Fruit fly (Drosophila melanogaster) whole organism, pupa: ENCODE results near the gene CG11893.

Experiments
- CG10348 ChIP-seq: fragments of 200-800 bp; sonication (Bioruptor generic); IDR thresholded peaks from 2 replicates; pipeline ENCODE4 v1.3.6; 2022; ENCODE audit warnings: missing biosample characterization, missing genetic modification characterization
- CG12605 ChIP-seq: fragments of 200-800 bp; sonication (Bioruptor generic); IDR thresholded peaks from 2 replicates; pipeline ENCODE4 v1.3.6; 2022; ENCODE audit warnings: missing biosample characterization, missing genetic modification characterization
- CG13204 ChIP-seq: fragments of 200-800 bp; sonication (Bioruptor generic); optimal IDR thresholded peaks from 2 replicates; lab custom pipeline; 2018; ENCODE audit warnings: missing biosample characterization, mild to moderate bottlenecking, missing genetic modification characterization, moderate library complexity
- CG14655 ChIP-seq: fragments of 200-800 bp; sonication (Bioruptor generic); optimal IDR thresholded peaks from 3 replicates; lab custom pipeline; 2017; ENCODE audit warnings: mild to moderate bottlenecking, missing biosample characterization, missing genetic modification reagents, missing genetic modification characterization
- CG15710 ChIP-seq: fragments of 200-800 bp; sonication (Bioruptor generic); optimal IDR thresholded peaks from 2 replicates; lab custom pipeline; 2018; ENCODE audit warnings: missing biosample characterization, mild to moderate bottlenecking, missing genetic modification characterization, moderate library complexity
- CG17806 ChIP-seq: fragments of 200-800 bp; sonication (Bioruptor generic); optimal IDR thresholded peaks from 2 replicates; lab custom pipeline; 2018; ENCODE audit warnings: missing biosample characterization, mild to moderate bottlenecking, missing genetic modification characterization, moderate library complexity
- CG32121 ChIP-seq: fragments of 200-800 bp; sonication (Bioruptor generic); IDR thresholded peaks from 2 replicates; pipeline ENCODE4 v1.3.6; 2022; ENCODE audit warnings: missing biosample characterization, missing genetic modification characterization
- CG34367 ChIP-seq: fragments of 200-800 bp; sonication (Bioruptor generic); optimal IDR thresholded peaks from 2 replicates; lab custom pipeline; 2018; ENCODE audit warnings: missing biosample characterization, mild to moderate bottlenecking, missing genetic modification characterization
- CG4496 ChIP-seq: fragments of 200-800 bp; sonication (Bioruptor generic); IDR thresholded peaks from 3 replicates; pipeline ENCODE4 v1.3.6; 2022; ENCODE audit warnings: missing biosample characterization, missing genetic modification characterization
- CG8159 ChIP-seq: fragments of 200-800 bp; sonication (Bioruptor generic); optimal IDR thresholded peaks from 3 replicates; lab custom pipeline; 2018; ENCODE audit warnings: missing biosample characterization, mild to moderate bottlenecking, missing genetic modification characterization, moderate library complexity
- CG8301 ChIP-seq: fragments of 200-800 bp; sonication (Bioruptor generic); optimal IDR thresholded peaks from 2 replicates; lab custom pipeline; 2018; ENCODE audit warnings: missing biosample characterization, mild to moderate bottlenecking, missing genetic modification characterization
- CG9948 ChIP-seq: fragments of 200-800 bp; sonication (Bioruptor generic); optimal IDR thresholded peaks from 2 replicates; lab custom pipeline; 2018; ENCODE audit warnings: missing biosample characterization, mild to moderate bottlenecking, missing genetic modification characterization, moderate library complexity
- D1 ChIP-seq: fragments of 200-800 bp; sonication (Bioruptor generic); optimal IDR thresholded peaks from 2 replicates; lab custom pipeline; 2018; ENCODE audit warnings: missing biosample characterization, mild to moderate bottlenecking, missing genetic modification characterization, moderate library complexity
- EcR ChIP-seq: fragments of 200-800 bp; sonication (Bioruptor generic); optimal IDR thresholded peaks from 3 replicates; lab custom pipeline; 2019; ENCODE audit warnings: missing biosample characterization, missing genetic modification characterization, mild to moderate bottlenecking, moderate library complexity, missing genetic modification reagents
- Ets98B ChIP-seq: fragments of 200-800 bp; sonication (Bioruptor generic); IDR thresholded peaks from 2 replicates; pipeline ENCODE4 v1.3.6; 2022; ENCODE audit warnings: missing biosample characterization, missing genetic modification characterization
- Pif1A ChIP-seq: fragments of 200-800 bp; sonication (Bioruptor generic); optimal IDR thresholded peaks from 3 replicates; lab custom pipeline; 2016; ENCODE audit warnings: missing biosample characterization, missing genetic modification characterization
- Pif1B ChIP-seq: fragments of 200-800 bp; sonication (Bioruptor generic); optimal IDR thresholded peaks from 3 replicates; lab custom pipeline; 2016; ENCODE audit warnings: missing biosample characterization, missing genetic modification characterization
- Snoo ChIP-seq: fragments of 200-800 bp; sonication (Bioruptor generic); optimal IDR thresholded peaks from 3 replicates; lab custom pipeline; 2017; ENCODE audit warnings: missing biosample characterization, mild to moderate bottlenecking, missing genetic modification characterization, inconsistent platforms
- fd96Ca ChIP-seq: fragments of 200-800 bp; sonication (Bioruptor generic); IDR thresholded peaks from 3 replicates; pipeline ENCODE4 v1.3.6; 2022; ENCODE audit warnings: missing biosample characterization, missing genetic modification characterization
- gl ChIP-seq: fragments of 200-800 bp; sonication (Bioruptor generic); optimal IDR thresholded peaks from 2 replicates; lab custom pipeline; 2018; ENCODE audit warnings: missing biosample characterization, mild to moderate bottlenecking, missing genetic modification characterization
- rn ChIP-seq: fragments of 200-800 bp; sonication (Bioruptor generic); IDR thresholded peaks from 2 replicates; pipeline ENCODE4 v1.3.6; 2022; ENCODE audit warnings: missing biosample characterization, missing genetic modification characterization

The CG11893 gene

DNA sequence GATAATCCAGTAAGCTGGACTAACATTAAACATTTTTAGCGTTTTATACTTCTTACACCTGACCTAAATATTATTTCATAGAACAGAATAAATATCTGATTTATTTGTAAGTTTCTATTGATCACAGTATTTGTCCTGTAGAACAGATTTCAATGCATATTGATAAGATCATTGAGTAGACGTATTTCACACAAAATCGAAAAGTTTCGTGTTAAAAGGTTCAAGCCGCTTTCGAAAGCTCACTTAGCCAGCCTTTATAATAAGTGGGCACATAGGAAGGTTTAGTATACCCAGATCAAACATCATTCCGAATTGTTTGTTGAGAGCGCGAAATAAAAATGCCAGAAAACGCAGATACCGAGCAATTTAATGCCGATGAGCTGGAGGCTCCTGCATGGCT is at the start of gene CG11893:
CG11893 (plus strand) TSS at position 301 of the 400 bp plus-strand sequence.
- TF ChIP-seq CG32121 (GFP tag; lab: Robert Waterston, UW) (no peak), Snoo (tag; lab: Kevin White, UChicago) (no peak)

DNA sequence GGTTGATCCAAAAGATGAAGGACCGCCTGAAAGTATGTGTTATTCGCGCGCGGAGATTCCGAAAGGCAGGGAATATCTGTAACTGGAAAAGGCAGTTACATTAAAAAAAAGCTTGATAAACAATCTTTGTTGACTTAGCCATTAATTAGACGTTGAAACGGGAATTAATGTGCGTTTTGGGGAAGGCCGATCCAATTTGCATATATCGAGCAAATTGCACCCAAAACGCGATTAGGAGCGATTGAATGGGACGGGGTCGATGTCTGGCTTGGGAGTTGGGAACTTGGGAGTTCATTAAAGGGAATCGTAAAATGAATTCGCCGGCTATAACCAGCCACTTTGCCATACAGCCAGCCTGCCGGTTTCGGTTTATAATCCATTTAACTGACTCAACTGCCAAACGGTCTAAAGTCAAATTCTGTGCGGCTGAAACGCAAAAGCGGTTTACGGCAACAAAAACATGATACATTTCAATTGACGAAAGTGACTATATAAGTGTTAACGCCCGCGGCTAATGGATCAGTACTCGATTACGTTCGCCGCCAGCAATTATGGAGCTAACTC is 48.1 kb upstream of the CG11893 start, which contains the start of gene CG11854:
CG11854 (plus strand) TSS at position 514 of the 564 bp plus-strand sequence.
- no peak for TF ChIP-seq Pif1A
- TF ChIP-seq CG9948 (tag; lab: Kevin White, UChicago): no peak
- TF ChIP-seq CG4496 (GFP tag; lab: Robert Waterston, UW): no peak
- TF ChIP-seq EcR (GFP tag; lab: Kevin White, UChicago): peak; percentile 67

- TF ChIP-seq EcR (GFP tag; lab: Kevin White, UChicago) (peak; percentile 81), CG13204 (GFP tag; lab: Kevin White, UChicago) (no peak), CG9948 (tag; lab: Kevin White, UChicago) (no peak)
- TF ChIP-seq, all 21 proteins: peak for 1
Measured at dm6 chr3R:25245052-25245813, 44.5 kb upstream of the CG11893 start, which contains the start of gene bam. Gene bam, minus strand, starts transcription at chr3R:25245109.

dm6 chr3R:25247379-25247869 is 42.3 kb upstream of the CG11893 start, which contains the start of the genes RpS27 and Nup37:
Gene RpS27, minus strand, starts transcription at chr3R:25247514.
Gene Nup37, plus strand, starts transcription at chr3R:25247658.
- TF ChIP-seq CG34367 (tag; lab: Kevin White, UChicago) (peak; percentile 91), EcR (GFP tag; lab: Kevin White, UChicago) (no peak), CG15710 (tag; lab: Kevin White, UChicago) (peak; percentile 90), CG10348 (peak; percentile 32; the same call in 1 of the 2 replicates), Pif1A (peak; percentile 92), CG9948 (tag; lab: Kevin White, UChicago) (peak; percentile 67), gl (tag; lab: Kevin White, UChicago) (peak; percentile 80), Ets98B (GFP tag; lab: Robert Waterston, UW) (peak; percentile 86), Snoo (tag; lab: Kevin White, UChicago) (peak; percentile 98), CG8159 (peak; percentile 81), CG17806 (peak; percentile 71), Pif1B (GFP tag; lab: Kevin White, UChicago) (no peak), CG32121 (GFP tag; lab: Robert Waterston, UW) (peak; percentile 67), CG14655 (GFP tag; lab: Kevin White, UChicago) (no peak), rn (GFP tag; lab: Robert Waterston, UW) (peak; percentile 87), CG12605 (GFP tag; lab: Robert Waterston, UW) (peak; percentile 89), CG4496 (GFP tag; lab: Robert Waterston, UW) (peak; percentile 97), fd96Ca (no peak; the same call in 1 of the 3 replicates)

- TF ChIP-seq CG14655 (GFP tag; lab: Kevin White, UChicago) (no peak), D1 (tag; lab: Kevin White, UChicago) (no peak), fd96Ca (no peak), Snoo (tag; lab: Kevin White, UChicago) (no peak), CG17806 (no peak), rn (GFP tag; lab: Robert Waterston, UW) (no peak), EcR (GFP tag; lab: Kevin White, UChicago) (no peak), CG4496 (GFP tag; lab: Robert Waterston, UW) (no peak), CG8301 (tag; lab: Kevin White, UChicago) (no peak), CG8159 (no peak), gl (tag; lab: Kevin White, UChicago) (no peak), CG10348 (no peak), Pif1A (no peak), Pif1B (GFP tag; lab: Kevin White, UChicago) (no peak), CG13204 (GFP tag; lab: Kevin White, UChicago) (no peak)
Measured at dm6 chr3R:25249145-25250141, 40.2 kb upstream of the CG11893 start, which contains the start of gene Nup358. Gene Nup358, plus strand, starts transcription at chr3R:25249348.
